Worm (Caenorhabditis elegans) whole organism, L2 larva: Measurements from ENCODE around the gene srh-34.

Experiments used
- F13H6.1 ChIP-seq: sonication (generic microtip); optimal IDR thresholded peaks from 2 replicates; lab custom pipeline; 2016; ENCODE audit warnings: missing genetic modification characterization, missing compliant biosample characterization
- ZK546.5 ChIP-seq: sonication (generic microtip); optimal IDR thresholded peaks from 2 replicates; lab custom pipeline; 2017; ENCODE audit warnings: missing biosample characterization, missing genetic modification characterization
- ama-1 ChIP-seq: fragments of 150-350 bp; optimal IDR thresholded peaks from 2 replicates; lab custom pipeline; 2018; ENCODE audit warnings: inconsistent platforms
- nhr-11 ChIP-seq: fragments of 150-350 bp; optimal IDR thresholded peaks from 2 replicates; lab custom pipeline; 2014; ENCODE audit warnings: missing biosample characterization, missing genetic modification characterization
- nhr-25 ChIP-seq: fragments of 150-350 bp; sonication (generic microtip); optimal IDR thresholded peaks from 3 replicates; lab custom pipeline; 2014; ENCODE audit warnings: missing biosample characterization, missing genetic modification characterization
- snpc-4 ChIP-seq: fragments of 150-350 bp; optimal IDR thresholded peaks from 2 replicates; lab custom pipeline; 2014; ENCODE audit warnings: missing biosample characterization, missing genetic modification characterization
- unc-62 ChIP-seq: fragments of 150-350 bp; optimal IDR thresholded peaks from 2 replicates; lab custom pipeline; 2014; ENCODE audit warnings: missing biosample characterization, missing genetic modification reagents, missing genetic modification characterization
- zag-1 ChIP-seq: fragments of 150-350 bp; optimal IDR thresholded peaks from 2 replicates; lab custom pipeline; 2014; ENCODE audit warnings: missing biosample characterization, missing genetic modification characterization

DNA sequence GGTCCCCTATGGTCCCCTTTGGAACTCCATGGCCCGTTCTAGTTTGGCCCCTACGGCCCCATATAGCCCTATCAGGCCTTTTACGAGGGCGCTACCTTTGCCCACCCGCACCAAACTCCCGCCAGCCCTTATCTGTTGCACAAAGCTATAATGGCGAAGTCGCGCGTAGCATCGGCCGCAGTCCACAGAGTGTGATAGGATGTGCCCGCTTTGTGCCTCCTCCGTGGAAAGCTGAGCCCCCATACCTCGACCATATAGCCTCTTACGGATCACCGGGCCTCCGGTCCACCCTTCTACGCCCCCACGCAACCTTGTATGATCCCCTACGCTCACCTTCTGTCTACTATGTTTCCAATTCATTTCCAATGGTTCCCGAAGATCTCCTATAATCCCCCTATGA, 514 bp upstream of the srh-34 start:
- TF ChIP-seq snpc-4 (tag; lab: Kevin White, UChicago) (no peak), ama-1 (lab: Kevin White, UChicago) (no peak), ZK546.5 (tag; lab: Kevin White, UChicago) (no peak), nhr-25 (no peak), zag-1 (no peak), nhr-11 (tag; lab: Kevin White, UChicago) (no peak), unc-62 (GFP tag; lab: Kevin White, UChicago) (no peak), F13H6.1 (tag; lab: Kevin White, UChicago) (no peak)
